Fruit fly (Drosophila melanogaster) whole organism, prepupa: ENCODE results near the gene Naxd.
A peak's percentile ranks its signal among the peaks of the same experiment; 100 is the strongest.

Experiments used
- CG11762 ChIP-seq: fragments of 200-800 bp; sonication (Bioruptor generic); optimal IDR thresholded peaks from 3 replicates; lab custom pipeline; 2016; ENCODE audit warnings: missing biosample characterization, missing genetic modification characterization; ENCODE audit not compliant: insufficient read depth
- CG11902 ChIP-seq: fragments of 200-800 bp; sonication (Bioruptor generic); optimal IDR thresholded peaks from 3 replicates; lab custom pipeline; 2016; ENCODE audit warnings: missing biosample characterization, missing genetic modification characterization
- CG1621 ChIP-seq: fragments of 200-800 bp; sonication (Bioruptor generic); optimal IDR thresholded peaks from 3 replicates; lab custom pipeline; 2018; ENCODE audit warnings: missing biosample characterization, mild to moderate bottlenecking, missing genetic modification characterization
- CG6808 ChIP-seq: fragments of 200-800 bp; sonication (Bioruptor generic); optimal IDR thresholded peaks from 3 replicates; lab custom pipeline; 2017; ENCODE audit warnings: missing biosample characterization, missing genetic modification characterization, mild to moderate bottlenecking, moderate library complexity, missing genetic modification reagents
- CG8119 ChIP-seq: fragments of 200-800 bp; sonication (Bioruptor generic); IDR thresholded peaks from 3 replicates; pipeline ENCODE4 v1.3.6; 2022; ENCODE audit warnings: missing biosample characterization, missing genetic modification characterization
- Hr4 ChIP-seq: fragments of 200-800 bp; sonication (Bioruptor generic); optimal IDR thresholded peaks from 3 replicates; lab custom pipeline; 2016; ENCODE audit warnings: missing biosample characterization, missing genetic modification characterization
- Sox102F ChIP-seq: fragments of 200-800 bp; sonication (Bioruptor generic); optimal IDR thresholded peaks from 2 replicates; lab custom pipeline; 2016; ENCODE audit warnings: missing biosample characterization, mild to moderate bottlenecking, missing genetic modification characterization
- fd59A ChIP-seq: fragments of 200-800 bp; sonication (Bioruptor generic); optimal IDR thresholded peaks from 2 replicates; lab custom pipeline; 2017; ENCODE audit warnings: missing biosample characterization, mild to moderate bottlenecking, missing genetic modification characterization, missing genetic modification reagents
- spab ChIP-seq: fragments of 200-800 bp; sonication (Bioruptor generic); optimal IDR thresholded peaks from 2 replicates; lab custom pipeline; 2017; ENCODE audit warnings: missing biosample characterization, mild to moderate bottlenecking, missing genetic modification characterization, missing genetic modification reagents

- no peak for TF ChIP-seq CG1621 (tag; lab: Kevin White, UChicago)
- TF ChIP-seq Hr4 (GFP tag; lab: Kevin White, UChicago) = no peak
- TF ChIP-seq Sox102F = no peak
- no peak for TF ChIP-seq CG11902 (GFP tag; lab: Kevin White, UChicago)
- no peak for TF ChIP-seq CG11762 (GFP tag; lab: Kevin White, UChicago)
- TF ChIP-seq fd59A = no peak
- TF ChIP-seq spab (GFP tag; lab: Kevin White, UChicago) = no peak
- 0 out of 3 replicates have a peak, but pooled peaks have one; percentile 25 for TF ChIP-seq CG8119 (GFP tag; lab: Robert Waterston, UW)
- peak; percentile 2 for TF ChIP-seq CG6808 (GFP tag; lab: Kevin White, UChicago)
Observed at dm6 chr3L:19049669-19050510, 47.6 kb downstream of the Naxd start.
